Worm (Caenorhabditis elegans): ENCODE measurements around the gene Y54G2A.26.

ce11 chrIV:3025874-3026609 lies 30.8 kb upstream of the Y54G2A.26 start:
- TF ChIP-seq nhr-237 (tag; optimal IDR thresholded peaks at IDR 0.05) (no peak), crh-2 (tag; optimal IDR thresholded peaks at IDR 0.05) (no peak), unc-62 (GFP tag; optimal IDR thresholded peaks at IDR 0.05) (no peak)

All from whole organism, L2 larva.